Fruit fly (Drosophila melanogaster) S2 (cell line): ENCODE results near the gene CG34299.

Experiments
- CG8478 ChIP-seq: fragments of >200 bp; optimal IDR thresholded peaks from 2 replicates; lab custom pipeline; 2018
- CTCF ChIP-seq, 2 experiments: fragments of >200 bp; optimal IDR thresholded peaks; 2 replicates each; lab custom pipeline; 2018

DNA sequence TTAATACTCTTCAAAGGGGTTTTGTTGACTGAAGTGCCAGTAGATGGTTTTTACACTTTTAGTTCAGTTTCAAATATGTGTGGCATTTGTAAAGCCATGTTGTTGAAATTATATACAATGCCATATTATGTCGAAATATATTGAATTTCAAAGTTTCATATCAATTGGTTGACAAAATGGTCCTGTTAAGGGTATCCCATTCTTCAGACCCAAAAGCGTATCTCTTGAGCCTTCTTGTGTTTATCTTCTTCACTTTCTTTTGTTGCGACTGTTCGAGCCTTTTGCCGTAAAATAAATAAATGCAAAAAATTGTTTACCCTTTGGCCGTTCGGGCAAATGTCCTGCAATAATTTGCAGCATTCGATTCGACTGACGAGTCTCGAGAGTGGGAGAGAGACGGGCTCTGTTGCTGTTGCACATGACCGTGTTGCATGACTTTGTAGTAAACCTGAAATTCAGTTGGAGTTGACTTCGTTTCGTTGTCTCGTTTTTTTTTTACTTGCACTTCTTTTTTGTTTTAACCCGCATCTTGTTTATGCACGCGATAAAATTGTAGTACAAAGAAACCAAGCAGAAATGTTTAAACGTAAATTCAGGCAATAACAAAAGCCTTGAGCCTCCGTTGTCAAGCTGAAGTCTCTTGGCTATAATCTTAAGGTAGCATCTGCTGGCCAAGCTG lies 39.8 kb downstream of the CG34299 start:
- TF ChIP-seq CG8478 (lab: Kevin White, UChicago) (no peak), CTCF (optimal IDR thresholded peaks at IDR 0.05; lab: Kevin White, UChicago) (no peak)
